Fruit fly (Drosophila melanogaster): ENCODE results near the gene Alg11.

The Alg11 gene

dm6 chr3L:21652768-21653167 is 27.2 kb downstream of the Alg11 start:
- TF ChIP-seq psq (optimal IDR thresholded peaks at IDR 0.05) = no peak
- no peak for TF ChIP-seq h (optimal IDR thresholded peaks at IDR 0.05)
- no peak for TF ChIP-seq insv (optimal IDR thresholded peaks at IDR 0.05)
- no peak for TF ChIP-seq ttk (optimal IDR thresholded peaks at IDR 0.05)
- no peak for TF ChIP-seq Sin3A (optimal IDR thresholded peaks at IDR 0.05)
- no peak for TF ChIP-seq Myc (optimal IDR thresholded peaks at IDR 0.05)

- TF ChIP-seq ttk (optimal IDR thresholded peaks at IDR 0.05) (no peak), h (optimal IDR thresholded peaks at IDR 0.05) (no peak), Myc (optimal IDR thresholded peaks at IDR 0.05) (no peak), Sin3A (optimal IDR thresholded peaks at IDR 0.05) (no peak), psq (optimal IDR thresholded peaks at IDR 0.05) (no peak), insv (optimal IDR thresholded peaks at IDR 0.05) (no peak)
These were observed 41.3 kb downstream of the Alg11 start, which contains the start of gene Cpr78E for dm6 chr3L:21666880-21667279. Cpr78E (minus strand) TSS chr3L:21666980.

- TF ChIP-seq insv (optimal IDR thresholded peaks at IDR 0.05) = no peak
- no peak for TF ChIP-seq Sin3A (optimal IDR thresholded peaks at IDR 0.05)
- no peak for TF ChIP-seq psq (optimal IDR thresholded peaks at IDR 0.05)
These were observed 41.9 kb downstream of the Alg11 start for dm6 chr3L:21667530-21667929.

- TF ChIP-seq psq (optimal IDR thresholded peaks at IDR 0.05) (no peak), h (optimal IDR thresholded peaks at IDR 0.05) (no peak), ttk (optimal IDR thresholded peaks at IDR 0.05) (no peak), insv (optimal IDR thresholded peaks at IDR 0.05) (no peak), Sin3A (optimal IDR thresholded peaks at IDR 0.05) (no peak), Myc (optimal IDR thresholded peaks at IDR 0.05) (no peak)
These were observed 46.2 kb downstream of the Alg11 start, which contains the start of gene CG11249 for dm6 chr3L:21671839-21672238. CG11249 (plus strand) TSS chr3L:21672139.

Measured in Kc167 (cell line).